Worm (Caenorhabditis elegans) whole organism, L4/young adult: ENCODE measurements around the gene C06H5.6.

ENCODE experiments used
- W03F9.2 ChIP-seq: fragments of 150-350 bp; optimal IDR thresholded peaks from 2 replicates; lab custom pipeline; 2014; ENCODE audit warnings: missing biosample characterization, missing genetic modification characterization
- dao-5 ChIP-seq: sonication (generic microtip); optimal IDR thresholded peaks from 2 replicates; lab custom pipeline; 2016; ENCODE audit warnings: missing genotype, missing genetic modification characterization, moderate library complexity, missing compliant biosample characterization

ce11 chrV:17921423-17921822 lies 32.6 kb upstream of the C06H5.6 start, which contains the start of gene E01B7.2:
- TF ChIP-seq W03F9.2 (tag; lab: Kevin White, UChicago) (peak; percentile 26), dao-5 (tag; lab: Kevin White, UChicago) (no peak)
